Worm (Caenorhabditis elegans) whole organism, young adult: ENCODE results near the gene ZC443.1.

Source experiments
- B0019.2 ChIP-seq: fragments of 200-800 bp; sonication (Bioruptor generic); conservative IDR thresholded peaks from 2 replicates; pipeline ENCODE4 v1.3.6; 2022; ENCODE audit warnings: missing genetic modification reagents, missing genetic modification characterization, missing compliant biosample characterization
- B0336.3 ChIP-seq: fragments of 200-800 bp; sonication (Bioruptor generic); IDR thresholded peaks from 2 replicates; pipeline ENCODE4 v1.3.6; 2022; ENCODE audit warnings: missing genetic modification characterization, missing compliant biosample characterization
- C06A6.2 ChIP-seq: fragments of 200-800 bp; sonication (Bioruptor generic); conservative IDR thresholded peaks from 2 replicates; pipeline ENCODE4 v1.3.6; 2022; ENCODE audit warnings: missing genetic modification characterization, missing compliant biosample characterization
- F22D6.2 ChIP-seq: sonication (generic microtip); optimal IDR thresholded peaks from 2 replicates; lab custom pipeline; 2016; ENCODE audit warnings: mild to moderate bottlenecking, missing genetic modification characterization, missing compliant biosample characterization
- F57A8.1 ChIP-seq: fragments of 200-800 bp; sonication (Bioruptor generic); optimal IDR thresholded peaks from 2 replicates; lab custom pipeline; 2018; ENCODE audit warnings: mild to moderate bottlenecking, missing genetic modification characterization, moderate library complexity, missing compliant biosample characterization
- F57C9.4 ChIP-seq: sonication (generic microtip); optimal IDR thresholded peaks from 2 replicates; lab custom pipeline; 2017; ENCODE audit warnings: mild to moderate bottlenecking, missing genetic modification characterization, missing compliant biosample characterization
- K11D2.4 ChIP-seq: fragments of 200-800 bp; sonication (Bioruptor generic); IDR thresholded peaks from 2 replicates; pipeline ENCODE4 v1.3.6; 2022; ENCODE audit warnings: missing genetic modification reagents, missing genetic modification characterization, missing compliant biosample characterization
- T07F8.4 ChIP-seq: sonication (generic microtip); optimal IDR thresholded peaks from 2 replicates; lab custom pipeline; 2016; ENCODE audit warnings: mild to moderate bottlenecking, missing genetic modification characterization, moderate library complexity, missing compliant biosample characterization
- Y53G8AR.9 ChIP-seq: fragments of 200-800 bp; sonication (Bioruptor generic); conservative IDR thresholded peaks from 2 replicates; pipeline ENCODE4 v1.3.6; 2022; ENCODE audit warnings: missing genetic modification reagents, missing genetic modification characterization, missing compliant biosample characterization
- Y95B8A.8 ChIP-seq: fragments of 200-800 bp; sonication (Bioruptor generic); IDR thresholded peaks from 2 replicates; pipeline ENCODE4 v1.3.6; 2022; ENCODE audit warnings: missing genetic modification reagents, missing genetic modification characterization, missing compliant biosample characterization
- akir-1 ChIP-seq: fragments of 200-800 bp; sonication (Bioruptor generic); optimal IDR thresholded peaks from 2 replicates; lab custom pipeline; 2018; ENCODE audit warnings: mild to moderate bottlenecking, missing genetic modification characterization, moderate library complexity, missing compliant biosample characterization
- ama-1 ChIP-seq, 3 experiments: fragments of 150-350 bp in 1 of 3; sonication (generic microtip) in 2 of 3; optimal IDR thresholded peaks; 2 replicates each; lab custom pipeline; 2014 to 2018; ENCODE audit warnings: missing biosample characterization in 2 of 3, missing genetic modification characterization in 2 of 3, missing genetic modification reagents in 2 of 3
- aptf-2 ChIP-seq: fragments of 200-800 bp; sonication (Bioruptor generic); conservative IDR thresholded peaks from 2 replicates; pipeline ENCODE4 v1.3.6; 2022; ENCODE audit warnings: missing genetic modification reagents, missing genetic modification characterization, missing compliant biosample characterization
- atf-7 ChIP-seq: sonication (generic microtip); optimal IDR thresholded peaks from 2 replicates; lab custom pipeline; 2017; ENCODE audit warnings: mild to moderate bottlenecking, missing genetic modification characterization, missing compliant biosample characterization
- athp-1 ChIP-seq: sonication (generic microtip); optimal IDR thresholded peaks from 2 replicates; lab custom pipeline; 2017; ENCODE audit warnings: mild to moderate bottlenecking, missing genetic modification characterization, missing compliant biosample characterization
- attf-6 ChIP-seq: fragments of 200-800 bp; sonication (Bioruptor generic); IDR thresholded peaks from 2 replicates; pipeline ENCODE4 v1.3.6; 2022; ENCODE audit warnings: missing genetic modification reagents, missing genetic modification characterization, missing compliant biosample characterization
- bed-1 ChIP-seq: fragments of 200-800 bp; sonication (Bioruptor generic); IDR thresholded peaks from 2 replicates; pipeline ENCODE4 v1.3.6; 2022; ENCODE audit warnings: missing genetic modification reagents, missing genetic modification characterization, missing compliant biosample characterization
- bed-2 ChIP-seq: fragments of 200-800 bp; sonication (Bioruptor generic); IDR thresholded peaks from 2 replicates; pipeline ENCODE4 v1.3.6; 2022; ENCODE audit warnings: missing genetic modification reagents, missing genetic modification characterization, missing compliant biosample characterization
- ceh-27 ChIP-seq: fragments of 200-800 bp; sonication (Bioruptor generic); optimal IDR thresholded peaks from 2 replicates; lab custom pipeline; 2018; ENCODE audit warnings: mild to moderate bottlenecking, missing genetic modification characterization, moderate library complexity, missing compliant biosample characterization
- ceh-40 ChIP-seq: fragments of 200-800 bp; sonication (Bioruptor generic); IDR thresholded peaks from 2 replicates; pipeline ENCODE4 v1.3.6; 2022; ENCODE audit warnings: missing genetic modification characterization, missing compliant biosample characterization
- dox-1 ChIP-seq: fragments of 200-800 bp; sonication (Bioruptor generic); IDR thresholded peaks from 2 replicates; pipeline ENCODE4 v1.3.6; 2022; ENCODE audit warnings: missing genetic modification reagents, missing genetic modification characterization, missing compliant biosample characterization
- dpl-1 ChIP-seq: fragments of 150-350 bp; optimal IDR thresholded peaks from 2 replicates; lab custom pipeline; 2014; ENCODE audit warnings: missing biosample characterization, missing genetic modification reagents, missing genetic modification characterization
- egl-18 ChIP-seq: fragments of 200-800 bp; sonication (Bioruptor generic); IDR thresholded peaks from 2 replicates; pipeline ENCODE4 v1.3.6; 2022; ENCODE audit warnings: missing genetic modification reagents, missing genetic modification characterization, missing compliant biosample characterization
- egrh-3 ChIP-seq: fragments of 200-800 bp; sonication (Bioruptor generic); IDR thresholded peaks from 2 replicates; pipeline ENCODE4 v1.3.6; 2022; ENCODE audit warnings: missing genetic modification reagents, missing genetic modification characterization, missing compliant biosample characterization
- gei-17 ChIP-seq: fragments of 200-800 bp; sonication (Bioruptor generic); optimal IDR thresholded peaks from 2 replicates; lab custom pipeline; 2018; ENCODE audit warnings: mild to moderate bottlenecking, missing genetic modification characterization, missing compliant biosample characterization
- hmg-1.2 ChIP-seq: fragments of 200-800 bp; sonication (Bioruptor generic); IDR thresholded peaks from 2 replicates; pipeline ENCODE4 v1.3.6; 2022; ENCODE audit warnings: missing genetic modification reagents, missing genetic modification characterization, missing compliant biosample characterization
- hmg-20 ChIP-seq: fragments of 200-800 bp; sonication (Bioruptor generic); IDR thresholded peaks from 2 replicates; pipeline ENCODE4 v1.3.6; 2022; ENCODE audit warnings: missing genetic modification reagents, missing genetic modification characterization, missing compliant biosample characterization
- lag-1 ChIP-seq: fragments of 200-800 bp; sonication (Bioruptor generic); IDR thresholded peaks from 2 replicates; pipeline ENCODE4 v1.3.6; 2022; ENCODE audit warnings: missing genetic modification reagents, missing genetic modification characterization, missing compliant biosample characterization
- lin-35 ChIP-seq, 3 experiments: fragments of 150-350 bp in 2 of 3; sonication (generic microtip) in 1 of 3; optimal IDR thresholded peaks; 2 replicates each; lab custom pipeline; 2014 to 2018; ENCODE audit warnings: missing biosample characterization in 3 of 3, missing genetic modification characterization in 3 of 3, missing genetic modification reagents in 3 of 3
- madf-6 ChIP-seq: fragments of 200-800 bp; sonication (Bioruptor generic); IDR thresholded peaks from 2 replicates; pipeline ENCODE4 v1.3.6; 2022; ENCODE audit warnings: missing genetic modification reagents, missing genetic modification characterization, missing compliant biosample characterization
- mel-28 ChIP-seq: sonication (generic microtip); optimal IDR thresholded peaks from 2 replicates; lab custom pipeline; 2016; ENCODE audit warnings: borderline replicate concordance, mild to moderate bottlenecking, missing genetic modification characterization, missing compliant biosample characterization
- mes-4 ChIP-seq: sonication (generic microtip); optimal IDR thresholded peaks from 2 replicates; lab custom pipeline; 2016; ENCODE audit warnings: missing genotype, missing genetic modification characterization, missing compliant biosample characterization
- nfyb-1 ChIP-seq: fragments of 200-800 bp; sonication (Bioruptor generic); IDR thresholded peaks from 2 replicates; pipeline ENCODE4 v1.3.6; 2022; ENCODE audit warnings: missing genetic modification reagents, missing genetic modification characterization, missing compliant biosample characterization
- nhr-80 ChIP-seq: sonication (generic microtip); optimal IDR thresholded peaks from 2 replicates; lab custom pipeline; 2016; ENCODE audit warnings: missing genetic modification characterization, missing compliant biosample characterization
- nhr-90 ChIP-seq: sonication (generic microtip); optimal IDR thresholded peaks from 2 replicates; lab custom pipeline; 2016; ENCODE audit warnings: missing genotype, mild to moderate bottlenecking, missing genetic modification characterization, missing compliant biosample characterization
- pha-4 ChIP-seq: fragments of 150-350 bp; sonication (generic microtip); optimal IDR thresholded peaks from 2 replicates; lab custom pipeline; 2014; ENCODE audit warnings: missing biosample characterization, missing genetic modification reagents, missing genetic modification characterization
- rec-8 ChIP-seq, 2 experiments: sonication (generic microtip); optimal IDR thresholded peaks; 2 replicates each; lab custom pipeline; 2016; ENCODE audit warnings: mild to moderate bottlenecking in 2 of 2, missing genetic modification characterization in 2 of 2, missing genetic modification reagents in 2 of 2, missing genotype in 2 of 2, missing biosample characterization in 1 of 2, missing compliant biosample characterization in 1 of 2, moderate library complexity in 1 of 2
- repo-1 ChIP-seq: sonication (generic microtip); optimal IDR thresholded peaks from 2 replicates; lab custom pipeline; 2017; ENCODE audit warnings: mild to moderate bottlenecking, missing genetic modification characterization, missing compliant biosample characterization
- sdz-38 ChIP-seq: sonication (generic microtip); optimal IDR thresholded peaks from 2 replicates; lab custom pipeline; 2016; ENCODE audit warnings: missing genotype, missing genetic modification characterization, missing compliant biosample characterization
- snpc-3.4 ChIP-seq: sonication (generic microtip); optimal IDR thresholded peaks from 2 replicates; lab custom pipeline; 2017; ENCODE audit warnings: missing genetic modification characterization, mild to moderate bottlenecking, missing compliant biosample characterization, antibody characterized with exemption, moderate library complexity, missing genotype, missing genetic modification reagents
- tbx-9 ChIP-seq: sonication (generic microtip); optimal IDR thresholded peaks from 2 replicates; lab custom pipeline; 2016; ENCODE audit warnings: borderline replicate concordance, missing genetic modification characterization, inconsistent platforms, missing compliant biosample characterization
- unc-130 ChIP-seq: sonication (generic microtip); optimal IDR thresholded peaks from 2 replicates; lab custom pipeline; 2016; ENCODE audit warnings: missing genetic modification reagents, missing genetic modification characterization, missing compliant biosample characterization
- unc-62 ChIP-seq: fragments of 150-350 bp; optimal IDR thresholded peaks from 2 replicates; lab custom pipeline; 2014; ENCODE audit warnings: missing biosample characterization, missing genetic modification reagents, missing genetic modification characterization
- xnd-1 ChIP-seq: sonication (generic microtip); optimal IDR thresholded peaks from 2 replicates; lab custom pipeline; 2016; ENCODE audit warnings: missing genotype, missing genetic modification reagents, missing genetic modification characterization, missing compliant biosample characterization
- ztf-22 ChIP-seq: fragments of 200-800 bp; sonication (Bioruptor generic); optimal IDR thresholded peaks from 2 replicates; lab custom pipeline; 2018; ENCODE audit warnings: mild to moderate bottlenecking, missing genetic modification characterization, moderate library complexity, missing compliant biosample characterization

The ZC443.1 gene

ce11 chrV:12816672-12817071 is 6.8 kb upstream of the ZC443.1 start:
- TF ChIP-seq lag-1 (GFP tag; lab: Robert Waterston, UW) (no peak), ama-1 (optimal IDR thresholded peaks at IDR 0.05; lab: Kevin White, UChicago) (no peak), ama-1 (GFP tag; optimal IDR thresholded peaks at IDR 0.05; lab: Kevin White, UChicago) (peak in 1 of 2 experiments; percentile 66), Y95B8A.8 (no peak), tbx-9 (tag; lab: Kevin White, UChicago) (no peak), nfyb-1 (GFP tag; lab: Robert Waterston, UW) (no peak)
- TF ChIP-seq, all 124 proteins: peak for 1

DNA sequence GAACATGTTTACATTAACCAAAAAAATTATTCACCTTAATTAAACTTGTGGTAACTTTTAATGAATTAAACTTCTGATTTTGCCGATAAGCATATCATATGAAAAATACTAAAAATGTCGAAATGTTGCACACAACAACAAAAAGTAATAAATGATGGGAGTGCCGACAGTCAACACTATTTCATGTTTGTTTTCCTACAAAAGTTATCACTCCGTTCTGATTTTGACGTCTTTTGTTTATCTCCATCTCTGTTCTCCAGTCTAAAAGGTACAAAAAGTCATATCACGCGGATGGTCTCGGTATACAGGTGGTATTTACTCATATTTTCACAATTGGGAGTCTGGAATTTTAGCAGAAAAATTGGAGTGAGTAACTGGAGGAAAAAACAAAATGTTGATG is 5.5 kb upstream of the ZC443.1 start:
- TF ChIP-seq hmg-20 (no peak), pha-4 (tag; lab: Kevin White, UChicago) (peak; percentile 9), sdz-38 (tag; lab: Kevin White, UChicago) (no peak), madf-6 (no peak), hmg-1.2 (GFP tag; lab: Robert Waterston, UW) (no peak)

DNA sequence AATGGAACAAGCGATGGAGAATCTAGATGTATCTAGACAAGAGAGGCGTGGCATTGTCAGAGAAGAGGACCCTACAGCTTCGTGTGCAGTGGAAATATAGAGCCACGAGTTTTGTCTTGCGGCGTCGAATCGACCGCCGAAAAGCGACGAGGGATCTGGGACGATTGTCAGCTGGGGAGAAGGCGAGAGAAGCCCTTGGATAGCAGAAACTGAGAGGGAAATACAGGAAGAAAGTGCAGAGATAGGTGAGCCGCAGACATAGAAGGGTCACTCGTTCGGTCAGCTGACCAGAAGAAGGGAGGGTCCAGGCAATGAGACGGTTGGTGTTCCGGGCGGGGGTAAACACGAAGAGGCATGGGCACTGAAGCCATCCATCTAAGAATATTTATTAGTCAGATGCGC is 4.6 kb upstream of the ZC443.1 start:
- TF ChIP-seq C06A6.2 (GFP tag; lab: Robert Waterston, UW), result no peak
- no peak for TF ChIP-seq athp-1 (tag; lab: Kevin White, UChicago)
- no peak for TF ChIP-seq sdz-38 (tag; lab: Kevin White, UChicago)
- no peak for TF ChIP-seq aptf-2 (GFP tag; lab: Robert Waterston, UW)
- no peak for TF ChIP-seq Y53G8AR.9 (GFP tag; lab: Robert Waterston, UW)
- 0 out of 2 replicates have a peak, but pooled peaks have one; percentile 37 for TF ChIP-seq Y95B8A.8
- no peak for TF ChIP-seq snpc-3.4 (tag; lab: Kevin White, UChicago)
- TF ChIP-seq bed-1 (GFP tag; lab: Robert Waterston, UW), result no peak
- no peak for TF ChIP-seq nfyb-1 (GFP tag; lab: Robert Waterston, UW)
- peak; percentile 33; the same call in 1 of the 2 replicates for TF ChIP-seq B0336.3 (GFP tag; lab: Robert Waterston, UW)
- TF ChIP-seq dox-1 (GFP tag; lab: Robert Waterston, UW), result no peak
- TF ChIP-seq F22D6.2 (tag; lab: Kevin White, UChicago), result no peak
- TF ChIP-seq ceh-27, result peak; percentile 59
- no peak for TF ChIP-seq F57C9.4 (tag; lab: Kevin White, UChicago)
- TF ChIP-seq egrh-3, result peak; percentile 59; the same call in 1 of the 2 replicates
- TF ChIP-seq repo-1 (tag; lab: Kevin White, UChicago), result no peak
- no peak for TF ChIP-seq hmg-20
- no peak for TF ChIP-seq mes-4
- TF ChIP-seq ceh-40, result no peak
- TF ChIP-seq atf-7 (tag; lab: Kevin White, UChicago), result peak; percentile 41
- no peak for TF ChIP-seq nhr-90 (tag; lab: Kevin White, UChicago)
- TF ChIP-seq K11D2.4 (GFP tag; lab: Robert Waterston, UW), result peak; percentile 58
- no peak for TF ChIP-seq xnd-1 (tag; lab: Kevin White, UChicago)
- TF ChIP-seq F57A8.1 (GFP tag; lab: Kevin White, UChicago), result no peak
- no peak for TF ChIP-seq B0019.2 (GFP tag; lab: Robert Waterston, UW)
- no peak for TF ChIP-seq bed-2 (GFP tag; lab: Robert Waterston, UW)
- TF ChIP-seq nhr-80 (tag; lab: Kevin White, UChicago), result no peak
- no peak for TF ChIP-seq lag-1 (GFP tag; lab: Robert Waterston, UW)
- no peak for TF ChIP-seq akir-1
- TF ChIP-seq mel-28 (tag; lab: Kevin White, UChicago), result no peak
- no peak for TF ChIP-seq dpl-1 (GFP tag; lab: Kevin White, UChicago)
- TF ChIP-seq ztf-22 (GFP tag; lab: Kevin White, UChicago), result no peak
- TF ChIP-seq lin-35 (GFP tag; optimal IDR thresholded peaks at IDR 0.05; lab: Kevin White, UChicago), result peak in 1 of 3 experiments; percentile 47
- no peak for TF ChIP-seq gei-17 (GFP tag; lab: Kevin White, UChicago)
- no peak for TF ChIP-seq egl-18 (GFP tag; lab: Robert Waterston, UW)
- TF ChIP-seq unc-130, result no peak
- no peak for TF ChIP-seq attf-6 (GFP tag; lab: Robert Waterston, UW)
- no peak for TF ChIP-seq rec-8 (tag; optimal IDR thresholded peaks at IDR 0.05; lab: Kevin White, UChicago)
- no peak for TF ChIP-seq T07F8.4
- no peak for TF ChIP-seq unc-62 (GFP tag; lab: Kevin White, UChicago)
